Worm (Caenorhabditis elegans): ENCODE results near the gene F17C11.22.
A peak's percentile ranks its signal among the peaks of the same experiment; 100 is the strongest.

Gene F17C11.22

ce11 chrV:11011807-11012206 is 41.8 kb upstream of the F17C11.22 start:
- TF ChIP-seq sem-4 (tag; optimal IDR thresholded peaks at IDR 0.05) (no peak), F13H6.1 (tag; optimal IDR thresholded peaks at IDR 0.05) (no peak), nhr-237 (tag; optimal IDR thresholded peaks at IDR 0.05) (no peak), unc-55 (GFP tag; optimal IDR thresholded peaks at IDR 0.05) (no peak), alr-1 (tag; optimal IDR thresholded peaks at IDR 0.05) (no peak), sma-9 (GFP tag; optimal IDR thresholded peaks at IDR 0.05) (no peak), sma-9 (tag; optimal IDR thresholded peaks at IDR 0.05) (no peak), C34F6.9 (tag; optimal IDR thresholded peaks at IDR 0.05) (no peak), unc-62 (GFP tag; optimal IDR thresholded peaks at IDR 0.05) (no peak), nhr-10 (tag; optimal IDR thresholded peaks at IDR 0.05) (no peak), ztf-11 (tag; optimal IDR thresholded peaks at IDR 0.05) (no peak), snpc-4 (tag; optimal IDR thresholded peaks at IDR 0.05) (no peak), Y55F3AM.14 (GFP tag; optimal IDR thresholded peaks at IDR 0.05) (no peak), ztf-4 (tag; optimal IDR thresholded peaks at IDR 0.05) (no peak), aly-2 (tag; optimal IDR thresholded peaks at IDR 0.05) (no peak), zag-1 (tag; optimal IDR thresholded peaks at IDR 0.05) (no peak), nhr-6 (tag; optimal IDR thresholded peaks at IDR 0.05) (no peak), mdl-1 (tag; optimal IDR thresholded peaks at IDR 0.05) (no peak), R02D3.7 (tag; optimal IDR thresholded peaks at IDR 0.05) (no peak), nhr-21 (tag; optimal IDR thresholded peaks at IDR 0.05) (no peak)

- TF ChIP-seq fos-1 (tag; optimal IDR thresholded peaks at IDR 0.05) (no peak), nhr-21 (tag; optimal IDR thresholded peaks at IDR 0.05) (peak; percentile 32), nhr-10 (tag; optimal IDR thresholded peaks at IDR 0.05) (no peak), dmd-4 (tag; optimal IDR thresholded peaks at IDR 0.05) (no peak), F13H6.1 (tag; optimal IDR thresholded peaks at IDR 0.05) (no peak), sma-3 (GFP tag; optimal IDR thresholded peaks at IDR 0.05) (no peak), nhr-6 (tag; optimal IDR thresholded peaks at IDR 0.05) (no peak), lin-13 (GFP tag; optimal IDR thresholded peaks at IDR 0.05) (no peak), zag-1 (tag; optimal IDR thresholded peaks at IDR 0.05) (no peak)
Observed at ce11 chrV:11010768-11011167, 40.8 kb upstream of the F17C11.22 start.

ce11 chrV:11009124-11009524 is 39.2 kb upstream of the F17C11.22 start:
- TF ChIP-seq fos-1 (tag; optimal IDR thresholded peaks at IDR 0.05), result peak; percentile 65
- TF ChIP-seq nhr-77 (tag; optimal IDR thresholded peaks at IDR 0.05), result no peak
- no peak for TF ChIP-seq lsy-2 (tag; optimal IDR thresholded peaks at IDR 0.05)
- TF ChIP-seq nhr-6 (tag; optimal IDR thresholded peaks at IDR 0.05), result no peak
- no peak for TF ChIP-seq alr-1 (tag; optimal IDR thresholded peaks at IDR 0.05)
- peak; percentile 32 for TF ChIP-seq sma-9 (GFP tag; optimal IDR thresholded peaks at IDR 0.05)
- no peak for TF ChIP-seq sma-9 (tag; optimal IDR thresholded peaks at IDR 0.05)
- no peak for TF ChIP-seq Y55F3AM.14 (GFP tag; optimal IDR thresholded peaks at IDR 0.05)
- no peak for TF ChIP-seq nhr-12 (tag; optimal IDR thresholded peaks at IDR 0.05)
- TF ChIP-seq nhr-23 (tag; optimal IDR thresholded peaks at IDR 0.05), result no peak
- TF ChIP-seq elt-1 (tag; optimal IDR thresholded peaks at IDR 0.05), result no peak
- TF ChIP-seq snpc-4 (tag; optimal IDR thresholded peaks at IDR 0.05), result no peak
- TF ChIP-seq unc-62 (GFP tag; optimal IDR thresholded peaks at IDR 0.05), result no peak

ce11 chrV:11007651-11008050 is 37.7 kb upstream of the F17C11.22 start:
- TF ChIP-seq blmp-1 (tag; optimal IDR thresholded peaks at IDR 0.05; ENCODE audit: insufficient read depth) (peak; percentile 11), snpc-4 (tag; optimal IDR thresholded peaks at IDR 0.05) (no peak), sma-9 (GFP tag; optimal IDR thresholded peaks at IDR 0.05) (no peak), sma-9 (tag; optimal IDR thresholded peaks at IDR 0.05) (no peak), egl-27 (tag; optimal IDR thresholded peaks at IDR 0.05) (no peak), fos-1 (tag; optimal IDR thresholded peaks at IDR 0.05) (peak; percentile 25)

DNA sequence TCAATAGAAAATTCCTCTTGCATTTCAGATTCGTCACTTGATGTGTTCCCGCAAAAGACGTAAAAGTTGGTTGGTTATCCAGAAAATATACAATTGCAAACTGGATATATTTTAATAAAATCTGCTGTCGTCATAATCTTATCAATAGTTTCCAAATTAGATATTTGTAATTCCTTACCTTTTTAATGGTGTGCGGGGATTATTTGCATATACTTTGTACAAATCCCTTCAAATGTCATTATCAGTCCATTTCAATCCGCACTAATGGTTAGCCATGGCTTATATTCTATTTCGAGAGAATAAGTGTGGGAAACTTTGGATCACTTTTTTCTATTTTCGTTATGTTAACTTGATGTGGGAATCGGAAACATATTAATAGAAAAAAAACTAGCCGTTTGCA is 34.1 kb upstream of the F17C11.22 start:
- TF ChIP-seq nhr-10 (tag; optimal IDR thresholded peaks at IDR 0.05) (no peak), unc-39 (tag; optimal IDR thresholded peaks at IDR 0.05) (no peak), mdl-1 (tag; optimal IDR thresholded peaks at IDR 0.05) (no peak), sma-3 (GFP tag; optimal IDR thresholded peaks at IDR 0.05) (no peak), elt-1 (tag; optimal IDR thresholded peaks at IDR 0.05) (no peak), blmp-1 (tag; optimal IDR thresholded peaks at IDR 0.05; ENCODE audit: insufficient read depth) (no peak)

- TF ChIP-seq alr-1 (tag; optimal IDR thresholded peaks at IDR 0.05) (no peak), unc-55 (GFP tag; optimal IDR thresholded peaks at IDR 0.05) (no peak), unc-39 (tag; optimal IDR thresholded peaks at IDR 0.05) (no peak), nhr-12 (tag; optimal IDR thresholded peaks at IDR 0.05) (no peak), egl-27 (tag; optimal IDR thresholded peaks at IDR 0.05) (no peak)
Observed at ce11 chrV:11002434-11002833, 32.5 kb upstream of the F17C11.22 start, which contains the start of gene F53B7.4. F53B7.4 (minus strand) TSS chrV:11002534.

All from whole organism, L2 larva.